Worm (Caenorhabditis elegans) whole organism, L3 larva: Measurements from ENCODE around the gene ZK1248.19.

ENCODE experiments used
- ZK546.5 ChIP-seq: sonication (generic microtip); optimal IDR thresholded peaks from 2 replicates; lab custom pipeline; 2017; ENCODE audit warnings: missing biosample characterization, missing genetic modification characterization
- ceh-9 ChIP-seq: sonication (generic microtip); optimal IDR thresholded peaks from 2 replicates; lab custom pipeline; 2018; ENCODE audit warnings: missing biosample characterization, missing genetic modification characterization
- elt-1 ChIP-seq: fragments of 150-350 bp; optimal IDR thresholded peaks from 2 replicates; lab custom pipeline; 2014; ENCODE audit warnings: missing biosample characterization, missing genetic modification characterization
- nhr-237 ChIP-seq: fragments of 150-350 bp; optimal IDR thresholded peaks from 2 replicates; lab custom pipeline; 2014; ENCODE audit warnings: missing biosample characterization, missing genetic modification characterization
- nhr-77 ChIP-seq: fragments of 150-350 bp; optimal IDR thresholded peaks from 2 replicates; lab custom pipeline; 2014; ENCODE audit warnings: missing biosample characterization, missing genetic modification characterization
- pqm-1 ChIP-seq: fragments of 150-350 bp; optimal IDR thresholded peaks from 2 replicates; lab custom pipeline; 2017; ENCODE audit warnings: missing biosample characterization, missing genetic modification characterization, inconsistent platforms
- tbx-2 ChIP-seq: sonication (generic microtip); optimal IDR thresholded peaks from 2 replicates; lab custom pipeline; 2016; ENCODE audit warnings: mild to moderate bottlenecking, missing genetic modification characterization, missing compliant biosample characterization
- unc-39 ChIP-seq: sonication (generic microtip); optimal IDR thresholded peaks from 4 replicates; lab custom pipeline; 2017; ENCODE audit warnings: missing biosample characterization, missing genetic modification characterization

DNA sequence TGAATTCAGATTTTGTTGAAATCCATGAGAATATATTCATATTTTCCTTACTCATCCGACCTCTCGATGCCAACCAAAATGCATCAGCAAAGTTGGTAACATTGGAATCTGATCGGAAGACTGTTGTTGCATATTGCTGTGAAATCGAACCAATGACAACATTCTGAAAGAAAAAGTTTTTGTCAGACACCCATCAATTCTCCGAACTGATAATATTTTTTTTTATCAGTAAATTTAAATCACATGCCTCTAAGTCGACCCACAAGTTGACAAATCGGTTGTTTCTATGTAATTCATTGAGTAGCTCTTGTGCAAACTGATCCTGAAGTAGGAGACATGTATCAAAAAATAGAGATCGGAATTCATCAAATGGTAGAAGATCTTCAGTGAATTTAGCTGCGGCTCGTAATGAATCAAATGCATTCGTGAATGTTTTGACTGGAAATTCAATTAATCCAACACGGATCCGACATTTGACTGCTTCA, 9.2 kb downstream of the ZK1248.19 start, which contains the start of gene col-74:
- TF ChIP-seq ZK546.5: no peak
- TF ChIP-seq nhr-77 (tag; lab: Kevin White, UChicago): no peak
- no peak for TF ChIP-seq tbx-2 (tag; lab: Kevin White, UChicago)
- TF ChIP-seq elt-1 (tag; lab: Kevin White, UChicago): no peak
- TF ChIP-seq ceh-9 (tag; lab: Kevin White, UChicago): no peak
- no peak for TF ChIP-seq unc-39
- peak; percentile 56 for TF ChIP-seq pqm-1 (tag; lab: Kevin White, UChicago)
- no peak for TF ChIP-seq nhr-237
